Fruit fly (Drosophila melanogaster) whole organism, pupa: ENCODE results near the gene Drsl3.

Experiments
- CG10348 ChIP-seq: fragments of 200-800 bp; sonication (Bioruptor generic); IDR thresholded peaks from 2 replicates; pipeline ENCODE4 v1.3.6; 2022; ENCODE audit warnings: missing biosample characterization, missing genetic modification characterization
- CG13204 ChIP-seq: fragments of 200-800 bp; sonication (Bioruptor generic); optimal IDR thresholded peaks from 2 replicates; lab custom pipeline; 2018; ENCODE audit warnings: missing biosample characterization, mild to moderate bottlenecking, missing genetic modification characterization, moderate library complexity
- CG15710 ChIP-seq: fragments of 200-800 bp; sonication (Bioruptor generic); optimal IDR thresholded peaks from 2 replicates; lab custom pipeline; 2018; ENCODE audit warnings: missing biosample characterization, mild to moderate bottlenecking, missing genetic modification characterization, moderate library complexity
- CG17806 ChIP-seq: fragments of 200-800 bp; sonication (Bioruptor generic); optimal IDR thresholded peaks from 2 replicates; lab custom pipeline; 2018; ENCODE audit warnings: missing biosample characterization, mild to moderate bottlenecking, missing genetic modification characterization, moderate library complexity
- CG8301 ChIP-seq: fragments of 200-800 bp; sonication (Bioruptor generic); optimal IDR thresholded peaks from 2 replicates; lab custom pipeline; 2018; ENCODE audit warnings: missing biosample characterization, mild to moderate bottlenecking, missing genetic modification characterization
- CG9948 ChIP-seq: fragments of 200-800 bp; sonication (Bioruptor generic); optimal IDR thresholded peaks from 2 replicates; lab custom pipeline; 2018; ENCODE audit warnings: missing biosample characterization, mild to moderate bottlenecking, missing genetic modification characterization, moderate library complexity
- EcR ChIP-seq: fragments of 200-800 bp; sonication (Bioruptor generic); optimal IDR thresholded peaks from 3 replicates; lab custom pipeline; 2019; ENCODE audit warnings: missing biosample characterization, missing genetic modification characterization, mild to moderate bottlenecking, moderate library complexity, missing genetic modification reagents
- Ets98B ChIP-seq: fragments of 200-800 bp; sonication (Bioruptor generic); IDR thresholded peaks from 2 replicates; pipeline ENCODE4 v1.3.6; 2022; ENCODE audit warnings: missing biosample characterization, missing genetic modification characterization
- Pif1A ChIP-seq: fragments of 200-800 bp; sonication (Bioruptor generic); optimal IDR thresholded peaks from 3 replicates; lab custom pipeline; 2016; ENCODE audit warnings: missing biosample characterization, missing genetic modification characterization
- fd96Ca ChIP-seq: fragments of 200-800 bp; sonication (Bioruptor generic); IDR thresholded peaks from 3 replicates; pipeline ENCODE4 v1.3.6; 2022; ENCODE audit warnings: missing biosample characterization, missing genetic modification characterization
- rn ChIP-seq: fragments of 200-800 bp; sonication (Bioruptor generic); IDR thresholded peaks from 2 replicates; pipeline ENCODE4 v1.3.6; 2022; ENCODE audit warnings: missing biosample characterization, missing genetic modification characterization

dm6 chr3L:3284900-3285299, 29.9 kb upstream of the Drsl3 start:
- no peak for TF ChIP-seq Pif1A (GFP tag; lab: Kevin White, UChicago)
- no peak for TF ChIP-seq fd96Ca (GFP tag; lab: Robert Waterston, UW)
- TF ChIP-seq CG17806 (tag; lab: Kevin White, UChicago) = no peak
- no peak for TF ChIP-seq CG13204 (GFP tag; lab: Kevin White, UChicago)
- peak; percentile 25 for TF ChIP-seq CG8301 (tag; lab: Kevin White, UChicago)
- no peak for TF ChIP-seq CG9948
- TF ChIP-seq rn (GFP tag; lab: Robert Waterston, UW) = no peak
- 0 out of 2 replicates have a peak, but pooled peaks have one; percentile 34 for TF ChIP-seq Ets98B (GFP tag; lab: Robert Waterston, UW)
- TF ChIP-seq EcR (GFP tag; lab: Kevin White, UChicago) = no peak
- TF ChIP-seq CG15710 = no peak
- no peak for TF ChIP-seq CG10348 (GFP tag; lab: Robert Waterston, UW)
